Worm (Caenorhabditis elegans) whole organism, L4/young adult: ENCODE data around the gene srw-14.

Experiments
- dao-5 ChIP-seq: sonication (generic microtip); optimal IDR thresholded peaks from 2 replicates; lab custom pipeline; 2016; ENCODE audit warnings: missing genotype, missing genetic modification characterization, moderate library complexity, missing compliant biosample characterization
- him-1 ChIP-seq: sonication (generic microtip); optimal IDR thresholded peaks from 2 replicates; lab custom pipeline; 2016; ENCODE audit warnings: missing genotype, missing genetic modification reagents, missing genetic modification characterization, missing compliant biosample characterization

DNA sequence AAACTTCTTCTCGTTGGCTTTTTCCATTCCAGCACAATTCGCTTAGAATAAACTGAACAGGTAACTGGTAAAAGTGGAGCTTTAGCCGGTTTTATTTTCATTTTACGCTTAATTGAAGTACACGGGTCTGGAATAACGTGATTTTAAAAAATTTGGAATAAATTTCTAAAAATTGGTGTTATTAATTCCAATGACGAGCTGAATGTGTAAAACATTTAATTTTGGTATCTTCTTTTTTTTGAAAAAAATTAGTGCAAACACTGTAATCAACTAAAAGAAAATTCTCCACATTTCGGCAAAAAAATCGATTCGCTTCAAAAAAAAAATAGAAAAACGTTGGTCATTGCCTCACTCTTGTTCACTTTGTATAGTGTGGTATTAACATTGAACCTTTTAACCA is 46.5 kb downstream of the srw-14 start, which contains the start of gene T10H4.4:
- TF ChIP-seq him-1 (no peak), dao-5 (no peak)
